Worm (Caenorhabditis elegans) whole organism, late embryonic: ENCODE measurements around the gene math-8.

Experiments used
- ama-1 ChIP-seq: fragments of 150-350 bp; optimal IDR thresholded peaks from 2 replicates; lab custom pipeline; 2014
- ceh-22 ChIP-seq: sonication (generic microtip); optimal IDR thresholded peaks from 2 replicates; lab custom pipeline; 2017; ENCODE audit warnings: missing biosample characterization, missing genetic modification characterization
- ceh-31 ChIP-seq: sonication (generic microtip); optimal IDR thresholded peaks from 2 replicates; lab custom pipeline; 2016; ENCODE audit warnings: missing genetic modification characterization, missing compliant biosample characterization
- ceh-9 ChIP-seq: sonication (generic microtip); optimal IDR thresholded peaks from 2 replicates; lab custom pipeline; 2016; ENCODE audit warnings: mild to moderate bottlenecking, missing genetic modification characterization, inconsistent platforms, missing compliant biosample characterization
- dmd-4 ChIP-seq: sonication (generic microtip); optimal IDR thresholded peaks from 2 replicates; lab custom pipeline; 2016; ENCODE audit warnings: borderline replicate concordance, missing genetic modification characterization, missing compliant biosample characterization
- lim-6 ChIP-seq: sonication (generic microtip); optimal IDR thresholded peaks from 2 replicates; lab custom pipeline; 2016; ENCODE audit warnings: missing genetic modification characterization, missing compliant biosample characterization
- nfya-1 ChIP-seq: sonication (generic microtip); optimal IDR thresholded peaks from 2 replicates; lab custom pipeline; 2017; ENCODE audit warnings: missing genetic modification characterization, mild to moderate bottlenecking, missing compliant biosample characterization, antibody characterized with exemption, moderate library complexity
- pat-9 ChIP-seq: fragments of 200-800 bp; sonication (Bioruptor generic); optimal IDR thresholded peaks from 2 replicates; lab custom pipeline; 2018; ENCODE audit warnings: mild to moderate bottlenecking, missing genetic modification characterization, moderate library complexity, missing compliant biosample characterization
- pqm-1 ChIP-seq: sonication (generic microtip); optimal IDR thresholded peaks from 2 replicates; lab custom pipeline; 2016; ENCODE audit warnings: missing genetic modification characterization, missing compliant biosample characterization
- syd-9 ChIP-seq: sonication (generic microtip); optimal IDR thresholded peaks from 2 replicates; lab custom pipeline; 2016; ENCODE audit warnings: mild to moderate bottlenecking, missing genetic modification characterization, moderate library complexity, missing compliant biosample characterization
- zip-5 ChIP-seq: sonication (generic microtip); optimal IDR thresholded peaks from 2 replicates; lab custom pipeline; 2016; ENCODE audit warnings: missing genetic modification characterization, missing compliant biosample characterization

- no peak for TF ChIP-seq lim-6 (tag; lab: Kevin White, UChicago)
- TF ChIP-seq zip-5, result no peak
- TF ChIP-seq ama-1 (lab: Kevin White, UChicago), result no peak
- no peak for TF ChIP-seq pqm-1 (tag; lab: Kevin White, UChicago)
- TF ChIP-seq syd-9, result no peak
- TF ChIP-seq dmd-4 (tag; lab: Kevin White, UChicago), result no peak
- TF ChIP-seq nfya-1 (tag; lab: Kevin White, UChicago), result no peak
- no peak for TF ChIP-seq pat-9 (tag; lab: Kevin White, UChicago)
- TF ChIP-seq ceh-31 (tag; lab: Kevin White, UChicago), result no peak
- TF ChIP-seq ceh-22 (tag; lab: Kevin White, UChicago), result no peak
- TF ChIP-seq ceh-9 (tag; lab: Kevin White, UChicago), result no peak
Measured at ce11 chrII:1842894-1843293, 46.1 kb downstream of the math-8 start, which contains the start of the genes C52E2.5 and C52E2.4.
